Fruit fly (Drosophila melanogaster) whole organism, embryonic: Measurements from ENCODE around the gene CG32318.

Source experiments
- Ada2b ChIP-seq: fragments of 200-800 bp; sonication (Bioruptor generic); IDR thresholded peaks from 2 replicates; pipeline ENCODE4 v1.3.6; 2022; ENCODE audit warnings: missing biosample characterization, missing genetic modification characterization
- Bgb ChIP-seq: fragments of 200-800 bp; sonication (Bioruptor generic); IDR thresholded peaks from 2 replicates; pipeline ENCODE4 v1.3.6; 2022; ENCODE audit warnings: missing biosample characterization, missing genetic modification characterization; ENCODE audit not compliant: partially characterized antibody
- C15 ChIP-seq: fragments of 200-800 bp; sonication (Bioruptor generic); IDR thresholded peaks from 3 replicates; pipeline ENCODE4 v1.3.6; 2022; ENCODE audit warnings: missing biosample characterization, missing genetic modification characterization
- CG11093 ChIP-seq: fragments of 200-800 bp; sonication (Bioruptor generic); IDR thresholded peaks from 3 replicates; pipeline ENCODE4 v1.3.6; 2022; ENCODE audit warnings: missing biosample characterization, missing genetic modification characterization
- CG12744 ChIP-seq: fragments of 200-800 bp; sonication (Bioruptor generic); optimal IDR thresholded peaks from 2 replicates; lab custom pipeline; 2016; ENCODE audit warnings: missing biosample characterization, missing genetic modification characterization
- CG13424 ChIP-seq: fragments of 200-800 bp; sonication (Bioruptor generic); optimal IDR thresholded peaks from 2 replicates; lab custom pipeline; 2019; ENCODE audit warnings: missing biosample characterization, mild to moderate bottlenecking, missing genetic modification characterization, moderate library complexity
- CG1602 ChIP-seq: fragments of 200-800 bp; sonication (Bioruptor generic); optimal IDR thresholded peaks from 3 replicates; lab custom pipeline; 2016; ENCODE audit warnings: missing biosample characterization, missing genetic modification characterization
- CG16813 ChIP-seq: fragments of 200-800 bp; sonication (Bioruptor generic); IDR thresholded peaks from 3 replicates; pipeline ENCODE4 v1.3.6; 2022; ENCODE audit warnings: missing biosample characterization, missing genetic modification characterization; ENCODE audit not compliant: partially characterized antibody
- CG17186 ChIP-seq: fragments of 200-800 bp; sonication (Bioruptor generic); optimal IDR thresholded peaks from 3 replicates; lab custom pipeline; 2017; ENCODE audit warnings: missing biosample characterization, missing genetic modification reagents, missing genetic modification characterization
- CG1792 ChIP-seq: fragments of 200-800 bp; sonication (Bioruptor generic); optimal IDR thresholded peaks from 2 replicates; lab custom pipeline; 2016; ENCODE audit warnings: missing biosample characterization, missing genetic modification characterization
- CG18764 ChIP-seq: fragments of 200-800 bp; sonication (Bioruptor generic); optimal IDR thresholded peaks from 3 replicates; lab custom pipeline; 2016; ENCODE audit warnings: missing biosample characterization, missing genetic modification characterization
- CG31365 ChIP-seq: fragments of 200-800 bp; sonication (Bioruptor generic); optimal IDR thresholded peaks from 2 replicates; lab custom pipeline; 2018; ENCODE audit warnings: missing biosample characterization, mild to moderate bottlenecking, missing genetic modification characterization
- CG33213 ChIP-seq: fragments of 200-800 bp; sonication (Bioruptor generic); optimal IDR thresholded peaks from 3 replicates; lab custom pipeline; 2016; ENCODE audit warnings: missing biosample characterization, missing genetic modification characterization
- CG6254 ChIP-seq: fragments of 200-800 bp; sonication (Bioruptor generic); optimal IDR thresholded peaks from 3 replicates; lab custom pipeline; 2017; ENCODE audit warnings: mild to moderate bottlenecking, missing biosample characterization, missing genetic modification reagents, missing genetic modification characterization
- CG7745 ChIP-seq: fragments of 200-800 bp; sonication (Bioruptor generic); optimal IDR thresholded peaks from 2 replicates; lab custom pipeline; 2018; ENCODE audit warnings: missing biosample characterization, mild to moderate bottlenecking, missing genetic modification characterization, moderate library complexity
- CG7839 ChIP-seq: fragments of 200-800 bp; sonication (Bioruptor generic); optimal IDR thresholded peaks from 3 replicates; lab custom pipeline; 2018; ENCODE audit warnings: missing biosample characterization, mild to moderate bottlenecking, missing genetic modification characterization, moderate library complexity
- CG8290 ChIP-seq, 3 experiments: fragments of 200-800 bp; sonication (Bioruptor generic); optimal IDR thresholded peaks; 2 replicates each; lab custom pipeline; 2016 to 2019; ENCODE audit warnings: missing biosample characterization in 3 of 3, missing genetic modification characterization in 3 of 3, mild to moderate bottlenecking in 2 of 3, moderate library complexity in 1 of 3
- CG8478 ChIP-seq: fragments of >200 bp; optimal IDR thresholded peaks from 2 replicates; lab custom pipeline; 2018
- CG9437 ChIP-seq: fragments of 200-800 bp; sonication (Bioruptor generic); optimal IDR thresholded peaks from 2 replicates; lab custom pipeline; 2018; ENCODE audit warnings: missing biosample characterization, mild to moderate bottlenecking, missing genetic modification characterization
- CG9817 ChIP-seq: fragments of 200-800 bp; sonication (Bioruptor generic); optimal IDR thresholded peaks from 2 replicates; lab custom pipeline; 2018; ENCODE audit warnings: missing biosample characterization, mild to moderate bottlenecking, missing genetic modification characterization, moderate library complexity
- D ChIP-seq, 2 experiments: fragments of 200-800 bp in 1 of 2; fragments of >200 bp in 1 of 2; sonication (Bioruptor generic) in 1 of 2; optimal IDR thresholded peaks; 2 replicates in 1 of 2; 3 replicates in 1 of 2; lab custom pipeline; 2017; ENCODE audit warnings: mild to moderate bottlenecking in 1 of 2, missing biosample characterization in 1 of 2, missing genetic modification characterization in 1 of 2, missing genetic modification reagents in 1 of 2
- D19B ChIP-seq: fragments of 200-800 bp; sonication (Bioruptor generic); optimal IDR thresholded peaks from 2 replicates; lab custom pipeline; 2017; ENCODE audit warnings: missing biosample characterization, mild to moderate bottlenecking, missing genetic modification characterization
- Dp ChIP-seq: fragments of 200-800 bp; sonication (Bioruptor generic); optimal IDR thresholded peaks from 2 replicates; lab custom pipeline; 2018; ENCODE audit warnings: missing biosample characterization, mild to moderate bottlenecking, missing genetic modification characterization, moderate library complexity
- Drgx ChIP-seq: fragments of 200-800 bp; sonication (Bioruptor generic); IDR thresholded peaks from 2 replicates; pipeline ENCODE4 v1.3.6; 2022; ENCODE audit warnings: missing biosample characterization, missing genetic modification characterization
- E2f2 ChIP-seq: fragments of 200-800 bp; sonication (Bioruptor generic); IDR thresholded peaks from 2 replicates; pipeline ENCODE4 v1.3.6; 2022; ENCODE audit warnings: missing biosample characterization, missing genetic modification characterization
- Eip74EF ChIP-seq, 2 experiments: fragments of 200-800 bp in 1 of 2; fragments of >200 bp in 1 of 2; sonication (Bioruptor generic) in 1 of 2; optimal IDR thresholded peaks; 2 replicates each; lab custom pipeline; 2017 to 2019; ENCODE audit warnings: missing biosample characterization in 2 of 2, missing genetic modification characterization in 2 of 2, mild to moderate bottlenecking in 1 of 2, moderate library complexity in 1 of 2
- Elba2 ChIP-seq: fragments of 200-800 bp; sonication (Bioruptor generic); optimal IDR thresholded peaks from 3 replicates; lab custom pipeline; 2016; ENCODE audit warnings: missing biosample characterization, missing genetic modification characterization
- HLH54F ChIP-seq: fragments of 200-800 bp; sonication (Bioruptor generic); optimal IDR thresholded peaks from 3 replicates; lab custom pipeline; 2016; ENCODE audit warnings: missing biosample characterization, missing genetic modification characterization
- Nf-YB ChIP-seq: fragments of 200-800 bp; sonication (Bioruptor generic); optimal IDR thresholded peaks from 3 replicates; lab custom pipeline; 2019; ENCODE audit warnings: missing biosample characterization, mild to moderate bottlenecking, missing genetic modification characterization, moderate library complexity
- Oaz ChIP-seq: fragments of 200-800 bp; sonication (Bioruptor generic); IDR thresholded peaks from 2 replicates; pipeline ENCODE4 v1.3.6; 2022; ENCODE audit warnings: missing biosample characterization, missing genetic modification characterization
- Sin3A ChIP-seq: fragments of >200 bp; optimal IDR thresholded peaks from 2 replicates; lab custom pipeline; 2018
- Sox102F ChIP-seq: fragments of 200-800 bp; sonication (Bioruptor generic); optimal IDR thresholded peaks from 2 replicates; lab custom pipeline; 2018; ENCODE audit warnings: missing biosample characterization, mild to moderate bottlenecking, missing genetic modification characterization, moderate library complexity
- Sry-δ ChIP-seq: fragments of 200-800 bp; sonication (Bioruptor generic); optimal IDR thresholded peaks from 2 replicates; lab custom pipeline; 2016; ENCODE audit warnings: missing biosample characterization, missing genetic modification characterization
- ato ChIP-seq: fragments of 200-800 bp; sonication (Bioruptor generic); IDR thresholded peaks from 2 replicates; pipeline ENCODE4 v1.3.6; 2022; ENCODE audit warnings: missing biosample characterization, missing genetic modification characterization; ENCODE audit not compliant: partially characterized antibody
- br ChIP-seq: fragments of >200 bp; optimal IDR thresholded peaks from 2 replicates; lab custom pipeline; 2017
- dati ChIP-seq: fragments of 200-800 bp; sonication (Bioruptor generic); IDR thresholded peaks from 2 replicates; pipeline ENCODE4 v1.3.6; 2022; ENCODE audit warnings: missing biosample characterization, missing genetic modification characterization
- h ChIP-seq: fragments of >200 bp; optimal IDR thresholded peaks from 2 replicates; lab custom pipeline; 2017
- insv ChIP-seq, 2 experiments: fragments of 200-800 bp; sonication (Bioruptor generic); optimal IDR thresholded peaks; 3 replicates each; lab custom pipeline; 2016 to 2018; ENCODE audit warnings: missing biosample characterization in 2 of 2, missing genetic modification characterization in 2 of 2
- jing ChIP-seq: fragments of 200-800 bp; sonication (Bioruptor generic); optimal IDR thresholded peaks from 2 replicates; lab custom pipeline; 2018; ENCODE audit warnings: missing biosample characterization, mild to moderate bottlenecking, missing genetic modification characterization
- kay ChIP-seq: fragments of 200-800 bp; sonication (Bioruptor generic); optimal IDR thresholded peaks from 2 replicates; lab custom pipeline; 2016; ENCODE audit warnings: missing biosample characterization, missing genetic modification characterization
- ken ChIP-seq: fragments of 200-800 bp; sonication (Bioruptor generic); IDR thresholded peaks from 3 replicates; pipeline ENCODE4 v1.3.6; 2022; ENCODE audit warnings: missing biosample characterization, missing genetic modification characterization
- luna ChIP-seq: fragments of 200-800 bp; sonication (Bioruptor generic); optimal IDR thresholded peaks from 2 replicates; lab custom pipeline; 2016; ENCODE audit warnings: missing biosample characterization, missing genetic modification characterization
- mam ChIP-seq: fragments of 200-800 bp; sonication (Bioruptor generic); optimal IDR thresholded peaks from 3 replicates; lab custom pipeline; 2016; ENCODE audit warnings: missing biosample characterization, missing genetic modification characterization
- prd ChIP-seq, 3 experiments: fragments of >200 bp in 2 of 3; fragments of 200-800 bp in 1 of 3; sonication (Bioruptor generic) in 1 of 3; optimal IDR thresholded peaks in 2 of 3; IDR thresholded peaks in 1 of 3; 2 replicates in 2 of 3; 3 replicates in 1 of 3; pipeline versions ENCODE4 v1.3.6 to Lab custom; 2017 to 2022; ENCODE audit warnings: missing biosample characterization in 1 of 3, missing genetic modification characterization in 1 of 3
- repo ChIP-seq: fragments of 200-800 bp; sonication (Bioruptor generic); optimal IDR thresholded peaks from 2 replicates; lab custom pipeline; 2016; ENCODE audit warnings: missing biosample characterization, missing genetic modification characterization
- row ChIP-seq: fragments of 200-800 bp; sonication (Bioruptor generic); IDR thresholded peaks from 3 replicates; pipeline ENCODE4 v1.3.6; 2022; ENCODE audit warnings: missing biosample characterization, missing genetic modification characterization
- slou ChIP-seq: fragments of 200-800 bp; sonication (Bioruptor generic); optimal IDR thresholded peaks from 3 replicates; lab custom pipeline; 2016; ENCODE audit warnings: missing biosample characterization, missing genetic modification characterization
- slp2 ChIP-seq: fragments of 200-800 bp; sonication (Bioruptor generic); optimal IDR thresholded peaks from 2 replicates; lab custom pipeline; 2016; ENCODE audit warnings: missing biosample characterization, missing genetic modification characterization
- zfh1 ChIP-seq: fragments of 200-800 bp; sonication (Bioruptor generic); IDR thresholded peaks from 3 replicates; pipeline ENCODE4 v1.3.6; 2022; ENCODE audit warnings: missing biosample characterization, missing genetic modification characterization

Gene CG32318

DNA sequence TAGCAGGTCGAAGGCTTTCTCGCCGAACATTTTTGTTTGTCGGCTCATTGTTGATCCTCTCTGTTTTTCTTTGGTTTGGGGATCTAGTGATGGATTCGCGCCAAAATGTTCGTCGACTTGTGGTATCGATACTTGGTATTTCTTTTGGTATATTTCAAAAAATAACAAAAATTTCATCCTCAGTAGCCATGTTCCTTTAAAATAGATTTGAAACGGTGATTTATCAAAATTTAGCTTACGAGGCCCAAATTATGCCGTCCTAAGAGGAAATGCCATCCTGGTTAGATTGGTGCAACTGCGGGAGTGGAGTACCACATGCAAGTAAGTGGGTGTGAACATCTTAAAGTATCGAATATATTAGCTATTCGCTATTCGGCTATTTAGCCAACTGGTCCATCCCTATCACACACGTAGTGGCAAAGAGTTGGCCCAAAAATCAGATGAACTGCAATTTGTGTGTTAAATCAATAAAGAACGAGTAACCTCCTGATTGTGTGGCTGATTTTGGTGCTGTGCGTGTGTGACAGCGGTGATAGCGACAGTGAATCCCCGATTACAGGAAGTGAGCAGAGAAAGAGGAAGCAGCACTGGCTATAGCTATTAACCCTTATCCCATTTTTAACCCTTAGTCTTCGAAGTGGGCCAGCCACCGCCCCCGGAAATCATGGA is 1.0 kb upstream of the CG32318 start, which contains the start of the genes Psf1 and Sac1 (continued):
- no peak; the same call in 2 of the 3 replicates for TF ChIP-seq ken (GFP tag; lab: Robert Waterston, UW)
- TF ChIP-seq HLH54F (GFP tag; lab: Kevin White, UChicago), result peak; percentile 65
- TF ChIP-seq h, result no peak
- peak; percentile 57 for TF ChIP-seq CG13424 (tag; lab: Kevin White, UChicago)
- TF ChIP-seq Oaz, result no peak
- TF ChIP-seq CG1792 (GFP tag; lab: Kevin White, UChicago), result peak; percentile 4
- no peak for TF ChIP-seq C15 (GFP tag; lab: Robert Waterston, UW)
- TF ChIP-seq slou (GFP tag; lab: Kevin White, UChicago), result no peak
- no peak for TF ChIP-seq CG11093
- peak; percentile 17 for TF ChIP-seq slp2 (GFP tag; lab: Kevin White, UChicago)
- no peak for TF ChIP-seq br
- no peak for TF ChIP-seq Eip74EF (GFP tag; optimal IDR thresholded peaks at IDR 0.05; lab: Kevin White, UChicago)
- no peak for TF ChIP-seq Nf-YB (GFP tag; lab: Kevin White, UChicago)
- TF ChIP-seq row (GFP tag; lab: Robert Waterston, UW), result peak; percentile 92
- peak; percentile 5 for TF ChIP-seq D (optimal IDR thresholded peaks at IDR 0.05; lab: Kevin White, UChicago)
- no peak for TF ChIP-seq D (GFP tag; optimal IDR thresholded peaks at IDR 0.05; lab: Kevin White, UChicago)
- peak; percentile 68 for TF ChIP-seq mam (GFP tag; lab: Kevin White, UChicago)
- TF ChIP-seq D19B (GFP tag; lab: Kevin White, UChicago), result no peak
- no peak for TF ChIP-seq CG7745 (tag; lab: Kevin White, UChicago)
- TF ChIP-seq repo (GFP tag; lab: Kevin White, UChicago), result peak; percentile 27
- TF ChIP-seq CG31365 (tag; lab: Kevin White, UChicago), result no peak
- 0 out of 2 replicates have a peak, but pooled peaks have one; percentile 15 for TF ChIP-seq E2f2
- TF ChIP-seq zfh1 (GFP tag; lab: Robert Waterston, UW), result peak; percentile 36; the same call in 1 of the 3 replicates
- TF ChIP-seq luna (GFP tag; lab: Kevin White, UChicago), result no peak
- TF ChIP-seq prd (optimal IDR thresholded peaks at IDR 0.05; lab: Kevin White, UChicago), result no peak
- TF ChIP-seq prd (GFP tag; IDR thresholded peaks at IDR 0.05; lab: Robert Waterston, UW), result peak; percentile 71
- TF ChIP-seq CG7839, result peak; percentile 36
- TF ChIP-seq Sry-δ (GFP tag; lab: Kevin White, UChicago), result peak; percentile 98
- peak in 1 of 2 experiments; percentile 27 for TF ChIP-seq insv (GFP tag; optimal IDR thresholded peaks at IDR 0.05; lab: Kevin White, UChicago)
- TF ChIP-seq CG1602 (GFP tag; lab: Kevin White, UChicago), result no peak
- no peak for TF ChIP-seq dati (GFP tag; lab: Robert Waterston, UW)
- TF ChIP-seq CG17186, result peak; percentile 68
- TF ChIP-seq kay (GFP tag; lab: Kevin White, UChicago), result no peak
- peak; percentile 40 for TF ChIP-seq CG18764 (GFP tag; lab: Kevin White, UChicago)
- TF ChIP-seq Drgx (GFP tag; lab: Robert Waterston, UW), result no peak
- peak; percentile 99 for TF ChIP-seq Sin3A
- peak; percentile 57 for TF ChIP-seq CG9817 (tag; lab: Kevin White, UChicago)
- TF ChIP-seq CG9437, result peak; percentile 50
- no peak for TF ChIP-seq CG8290 (GFP tag; optimal IDR thresholded peaks at IDR 0.05; lab: Kevin White, UChicago)
- TF ChIP-seq CG8290 (tag; optimal IDR thresholded peaks at IDR 0.05; lab: Kevin White, UChicago), result peak in 1 of 2 experiments; percentile 27
- TF ChIP-seq CG33213 (GFP tag; lab: Kevin White, UChicago), result peak; percentile 39
- TF ChIP-seq Sox102F (GFP tag; lab: Kevin White, UChicago), result peak; percentile 32
- peak; percentile 46; the same call in 1 of the 2 replicates for TF ChIP-seq ato (GFP tag; lab: Robert Waterston, UW)
- TF ChIP-seq Elba2 (GFP tag; lab: Kevin White, UChicago), result no peak
- no peak for TF ChIP-seq CG12744 (GFP tag; lab: Kevin White, UChicago)
- no peak; the same call in 1 of the 2 replicates for TF ChIP-seq Ada2b (GFP tag; lab: Robert Waterston, UW)
- TF ChIP-seq jing (GFP tag; lab: Kevin White, UChicago), result no peak
- peak; percentile 78 for TF ChIP-seq Bgb (GFP tag; lab: Robert Waterston, UW)
- no peak for TF ChIP-seq CG8478
- TF ChIP-seq Dp (GFP tag; lab: Kevin White, UChicago), result no peak
- TF ChIP-seq CG16813, result peak; percentile 91
- no peak for TF ChIP-seq CG6254
